Worm (Caenorhabditis elegans): ENCODE measurements around the gene dod-3.

DNA sequence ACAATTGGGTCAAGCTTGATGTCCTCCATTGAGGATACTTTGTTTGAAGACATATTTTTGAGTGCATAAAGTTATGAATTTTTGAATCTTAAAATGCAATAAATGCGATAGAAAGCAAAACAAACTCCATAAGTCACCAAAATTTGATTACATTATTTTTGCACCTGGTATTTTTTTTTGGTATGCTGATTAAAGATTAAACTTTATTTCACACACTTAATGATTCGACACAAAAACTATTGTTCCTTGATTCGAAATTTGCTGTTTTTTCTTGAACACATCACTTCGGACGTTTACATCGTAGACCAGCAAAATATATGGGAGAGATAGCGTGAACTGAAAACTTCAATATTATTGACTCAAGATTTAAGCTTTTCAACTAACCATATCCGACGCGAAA, 9.3 kb upstream of the dod-3 start, which contains the start of gene srg-61:
- TF ChIP-seq F13H6.1 (tag; optimal IDR thresholded peaks at IDR 0.05) (no peak), nhr-232 (tag; optimal IDR thresholded peaks at IDR 0.05) (no peak), hlh-30 (tag; optimal IDR thresholded peaks at IDR 0.05; ENCODE audit: insufficient read depth) (no peak), rnt-1 (tag; optimal IDR thresholded peaks at IDR 0.05) (no peak), ceh-22 (tag; optimal IDR thresholded peaks at IDR 0.05) (no peak), C38D4.7 (GFP tag; optimal IDR thresholded peaks at IDR 0.05) (no peak), dve-1 (tag; optimal IDR thresholded peaks at IDR 0.05) (no peak), elt-2 (tag; optimal IDR thresholded peaks at IDR 0.05) (no peak), ceh-6 (GFP tag; optimal IDR thresholded peaks at IDR 0.05) (no peak), odd-2 (tag; optimal IDR thresholded peaks at IDR 0.05) (no peak), nfya-1 (tag; optimal IDR thresholded peaks at IDR 0.05) (no peak)
